Fruit fly (Drosophila melanogaster) whole organism, wandering third instar larva: Measurements from ENCODE around the gene CG9733.

Experiments used
- Dfd ChIP-seq: fragments of >200 bp; optimal IDR thresholded peaks from 2 replicates; lab custom pipeline; 2017; ENCODE audit warnings: missing biosample characterization, missing genetic modification characterization
- Hr83 ChIP-seq: fragments of 200-300 bp; sonication (Bioruptor generic); optimal IDR thresholded peaks from 2 replicates; lab custom pipeline; 2016; ENCODE audit warnings: missing biosample characterization, mild to moderate bottlenecking, missing genetic modification characterization, moderate library complexity; ENCODE audit not compliant: poor library complexity, severe bottlenecking
- Myc ChIP-seq: fragments of >200 bp; optimal IDR thresholded peaks from 2 replicates; lab custom pipeline; 2017
- OdsH ChIP-seq: fragments of 200-800 bp; sonication (Bioruptor generic); optimal IDR thresholded peaks from 2 replicates; lab custom pipeline; 2016; ENCODE audit warnings: missing biosample characterization, mild to moderate bottlenecking, missing genetic modification characterization
- brk ChIP-seq: fragments of 200-800 bp; sonication (Bioruptor generic); optimal IDR thresholded peaks from 2 replicates; lab custom pipeline; 2016; ENCODE audit warnings: missing biosample characterization, mild to moderate bottlenecking, missing genetic modification characterization
- dmrt93B ChIP-seq: fragments of 200-800 bp; sonication (Bioruptor generic); optimal IDR thresholded peaks from 2 replicates; lab custom pipeline; 2018; ENCODE audit warnings: missing biosample characterization, mild to moderate bottlenecking, missing genetic modification characterization
- h ChIP-seq: fragments of 200-800 bp; sonication (Bioruptor generic); optimal IDR thresholded peaks from 3 replicates; lab custom pipeline; 2016; ENCODE audit warnings: missing biosample characterization, mild to moderate bottlenecking, missing genetic modification characterization
- jim ChIP-seq: fragments of 175-275, 200-325 bp; sonication (Bioruptor generic); optimal IDR thresholded peaks from 2 replicates; lab custom pipeline; 2016; ENCODE audit warnings: missing biosample characterization, mild to moderate bottlenecking, missing genetic modification characterization
- lola ChIP-seq: fragments of >200 bp; optimal IDR thresholded peaks from 2 replicates; lab custom pipeline; 2017; ENCODE audit warnings: missing biosample characterization, missing genetic modification characterization
- pan ChIP-seq: fragments of >200 bp; optimal IDR thresholded peaks from 2 replicates; lab custom pipeline; 2017
- psq ChIP-seq: fragments of 200-800 bp; sonication (Bioruptor generic); optimal IDR thresholded peaks from 3 replicates; lab custom pipeline; 2017; ENCODE audit warnings: missing biosample characterization, mild to moderate bottlenecking, missing genetic modification characterization, moderate library complexity
- sage ChIP-seq: fragments of 200-800 bp; sonication (Bioruptor generic); optimal IDR thresholded peaks from 2 replicates; lab custom pipeline; 2016; ENCODE audit warnings: missing biosample characterization, mild to moderate bottlenecking, missing genetic modification characterization
- usp ChIP-seq: fragments of >200 bp; optimal IDR thresholded peaks from 2 replicates; lab custom pipeline; 2017; ENCODE audit warnings: missing biosample characterization, missing genetic modification characterization

DNA sequence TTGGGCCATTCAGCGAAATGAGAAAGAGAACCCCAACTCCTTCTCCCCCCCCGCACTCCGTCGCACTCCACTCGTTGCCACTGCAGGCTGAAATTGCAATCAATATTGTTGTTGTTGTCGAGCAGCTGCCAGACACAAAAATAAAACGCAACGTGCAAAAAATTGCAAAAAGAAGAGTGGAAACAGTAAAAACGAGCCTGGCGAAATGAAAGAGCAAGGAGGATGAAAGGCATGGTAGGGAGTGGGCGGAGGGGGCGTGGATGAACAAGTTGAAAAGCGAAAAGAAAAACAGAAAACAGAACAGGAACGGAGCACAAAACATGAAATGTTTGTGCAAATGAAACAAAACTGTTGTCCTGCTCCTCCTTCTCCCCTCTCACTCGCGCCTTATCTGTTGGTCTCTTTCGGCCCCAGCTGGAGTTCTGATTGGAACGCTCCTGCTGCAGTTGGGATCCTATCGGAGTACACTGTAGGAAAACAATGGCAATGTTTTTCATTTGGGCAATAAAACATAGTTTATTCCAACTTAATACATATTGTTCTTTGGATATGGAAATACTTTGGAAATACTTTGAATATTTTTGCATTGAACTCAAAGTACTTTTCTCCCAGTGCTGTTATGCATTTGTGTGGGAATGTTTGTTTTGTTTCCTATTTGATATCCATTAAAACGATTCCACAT is 38.6 kb upstream of the CG9733 start:
- TF ChIP-seq sage (peak; percentile 58), usp (GFP tag; lab: Kevin White, UChicago) (no peak), Myc (no peak), psq (peak; percentile 98), brk (GFP tag; lab: Kevin White, UChicago) (peak; percentile 47), lola (no peak), jim (peak; percentile 69), pan (no peak), h (GFP tag; lab: Kevin White, UChicago) (peak; percentile 89), dmrt93B (GFP tag; lab: Kevin White, UChicago) (peak; percentile 66), OdsH (GFP tag; lab: Kevin White, UChicago) (peak; percentile 84), Dfd (GFP tag; lab: Kevin White, UChicago) (no peak), Hr83 (GFP tag; lab: Kevin White, UChicago) (no peak)
